Worm (Caenorhabditis elegans): ENCODE measurements around the gene tag-124.

The tag-124 gene

DNA sequence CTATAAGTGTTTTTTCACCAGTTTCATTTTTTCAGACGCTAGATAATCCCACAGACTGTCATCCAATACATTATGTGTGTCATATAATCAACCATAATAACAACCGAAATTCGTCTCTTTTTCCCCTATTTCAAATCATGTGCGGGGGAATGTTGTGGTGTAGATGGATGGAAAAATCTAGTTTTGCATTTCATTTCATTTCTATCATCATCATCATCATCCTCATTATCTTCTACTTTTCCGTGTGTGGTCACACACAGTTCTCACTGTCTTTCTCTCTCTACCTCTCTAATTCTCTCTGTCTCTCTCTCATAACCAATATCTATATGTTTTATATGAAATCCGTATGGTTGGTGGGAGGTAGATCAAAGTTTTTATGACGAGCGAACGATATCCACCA lies 17.7 kb upstream of the tag-124 start (continued):
- TF ChIP-seq nhr-19 (GFP tag; conservative IDR thresholded peaks at IDR 0.05) (0 out of 2 replicates have a peak, but pooled peaks have one; percentile 12), tbx-2 (tag; optimal IDR thresholded peaks at IDR 0.05) (no peak), egl-13 (tag; optimal IDR thresholded peaks at IDR 0.05) (no peak), pax-3 (tag; optimal IDR thresholded peaks at IDR 0.05) (no peak), xbp-1 (tag; optimal IDR thresholded peaks at IDR 0.05) (no peak), ets-5 (GFP tag; IDR thresholded peaks at IDR 0.05) (no peak), ztf-11 (tag; optimal IDR thresholded peaks at IDR 0.05) (no peak), pag-3 (tag; optimal IDR thresholded peaks at IDR 0.05; ENCODE audit: borderline replicate concordance, insufficient read depth) (no peak), sup-37 (GFP tag; optimal IDR thresholded peaks at IDR 0.05) (no peak), lin-39 (tag; optimal IDR thresholded peaks at IDR 0.05) (no peak), unc-86 (tag; optimal IDR thresholded peaks at IDR 0.05) (no peak), zag-1 (tag; optimal IDR thresholded peaks at IDR 0.05) (no peak), pqm-1 (tag; optimal IDR thresholded peaks at IDR 0.05) (no peak), hlh-17 (GFP tag; optimal IDR thresholded peaks at IDR 0.05; ENCODE audit: borderline replicate concordance) (no peak), C34B4.2 (tag; optimal IDR thresholded peaks at IDR 0.05) (no peak), ces-1 (GFP tag; optimal IDR thresholded peaks at IDR 0.05) (no peak), lir-3 (tag; optimal IDR thresholded peaks at IDR 0.05; ENCODE audit: poor library complexity) (no peak), C16A3.4 (tag; optimal IDR thresholded peaks at IDR 0.05) (no peak), blmp-1 (tag; optimal IDR thresholded peaks at IDR 0.05) (peak; percentile 54), swsn-7 (tag; optimal IDR thresholded peaks at IDR 0.05) (peak; percentile 6), rnt-1 (tag; optimal IDR thresholded peaks at IDR 0.05) (no peak), aha-1 (tag; optimal IDR thresholded peaks at IDR 0.05) (no peak)

- no peak for TF ChIP-seq mep-1 (tag; optimal IDR thresholded peaks at IDR 0.05)
- no peak for TF ChIP-seq irx-1 (tag; optimal IDR thresholded peaks at IDR 0.05)
- TF ChIP-seq vab-15 (tag; optimal IDR thresholded peaks at IDR 0.05) = no peak
- no peak for TF ChIP-seq C04F5.9 (tag; optimal IDR thresholded peaks at IDR 0.05)
- no peak for TF ChIP-seq unc-62 (GFP tag; optimal IDR thresholded peaks at IDR 0.05)
- TF ChIP-seq lin-14 (GFP tag; optimal IDR thresholded peaks at IDR 0.05) = peak; percentile 46
- TF ChIP-seq efl-1 (optimal IDR thresholded peaks at IDR 0.05) = no peak
- TF ChIP-seq efl-1 (GFP tag; optimal IDR thresholded peaks at IDR 0.05 in 1 of 2) = peak in 1 of 2 experiments; percentile 65
- no peak for TF ChIP-seq snpc-4 (tag; optimal IDR thresholded peaks at IDR 0.05)
- no peak for TF ChIP-seq swsn-7 (tag; optimal IDR thresholded peaks at IDR 0.05)
- TF ChIP-seq zag-1 (tag; optimal IDR thresholded peaks at IDR 0.05) = no peak
- no peak for TF ChIP-seq snu-23 (GFP tag; optimal IDR thresholded peaks at IDR 0.05)
- no peak for TF ChIP-seq tlp-1 (tag; optimal IDR thresholded peaks at IDR 0.05)
- TF ChIP-seq isw-1 (GFP tag; IDR thresholded peaks at IDR 0.05) = no peak
- TF ChIP-seq ceh-8 (GFP tag; optimal IDR thresholded peaks at IDR 0.05) = no peak
- TF ChIP-seq lin-39 (tag; optimal IDR thresholded peaks at IDR 0.05) = no peak
- TF ChIP-seq sup-37 (GFP tag; optimal IDR thresholded peaks at IDR 0.05) = no peak
- no peak for TF ChIP-seq nhr-28 (tag; optimal IDR thresholded peaks at IDR 0.05)
- no peak for TF ChIP-seq nhr-237 (tag; optimal IDR thresholded peaks at IDR 0.05)
- no peak for TF ChIP-seq nhr-84 (tag; optimal IDR thresholded peaks at IDR 0.05)
- no peak for TF ChIP-seq ceh-88 (GFP tag; IDR thresholded peaks at IDR 0.05)
- no peak for TF ChIP-seq skn-1 (tag; optimal IDR thresholded peaks at IDR 0.05)
- TF ChIP-seq blmp-1 (tag; optimal IDR thresholded peaks at IDR 0.05) = peak; percentile 10
- TF ChIP-seq unc-86 (tag; optimal IDR thresholded peaks at IDR 0.05) = no peak
- TF ChIP-seq jun-1 (tag; optimal IDR thresholded peaks at IDR 0.05) = no peak
- TF ChIP-seq fkh-10 (GFP tag; optimal IDR thresholded peaks at IDR 0.05) = no peak
- TF ChIP-seq fkh-4 (tag; optimal IDR thresholded peaks at IDR 0.05; ENCODE audit: borderline replicate concordance) = no peak
- TF ChIP-seq egl-27 (tag; optimal IDR thresholded peaks at IDR 0.05) = no peak
- no peak for TF ChIP-seq rnt-1 (tag; optimal IDR thresholded peaks at IDR 0.05)
- no peak for TF ChIP-seq alr-1 (tag; optimal IDR thresholded peaks at IDR 0.05; ENCODE audit: borderline replicate concordance)
- TF ChIP-seq sptf-1 (tag; optimal IDR thresholded peaks at IDR 0.05) = no peak
- TF ChIP-seq nhr-85 (tag) = no peak
- no peak for TF ChIP-seq ceh-82 (tag; optimal IDR thresholded peaks at IDR 0.05)
- no peak for TF ChIP-seq dsc-1 (tag; optimal IDR thresholded peaks at IDR 0.05)
- TF ChIP-seq aly-2 (tag; optimal IDR thresholded peaks at IDR 0.05) = no peak
- no peak for TF ChIP-seq hlh-4 (tag; optimal IDR thresholded peaks at IDR 0.05)
- TF ChIP-seq unc-130 (tag; optimal IDR thresholded peaks at IDR 0.05) = no peak
- no peak for TF ChIP-seq zip-4 (GFP tag; optimal IDR thresholded peaks at IDR 0.05)
Observed at ce11 chrII:9574406-9574805, 16.7 kb upstream of the tag-124 start.
